Worm (Caenorhabditis elegans) whole organism, young adult: ENCODE measurements around the gene C25H3.17.
A peak's percentile ranks its signal among the peaks of the same experiment; 100 is the strongest.

Source experiments
- B0261.1 ChIP-seq: sonication (generic microtip); optimal IDR thresholded peaks from 2 replicates; lab custom pipeline; 2016; ENCODE audit warnings: mild to moderate bottlenecking, missing genetic modification characterization, moderate library complexity, missing compliant biosample characterization
- B0336.3 ChIP-seq: fragments of 200-800 bp; sonication (Bioruptor generic); IDR thresholded peaks from 2 replicates; pipeline ENCODE4 v1.3.6; 2022; ENCODE audit warnings: missing genetic modification characterization, missing compliant biosample characterization
- C17E4.6 ChIP-seq: fragments of 200-800 bp; sonication (Bioruptor generic); IDR thresholded peaks from 2 replicates; pipeline ENCODE4 v1.3.6; 2022; ENCODE audit warnings: missing genetic modification reagents, missing genetic modification characterization, missing compliant biosample characterization
- D2030.7 ChIP-seq: fragments of 200-800 bp; sonication (Bioruptor generic); IDR thresholded peaks from 2 replicates; pipeline ENCODE4 v1.3.6; 2022; ENCODE audit warnings: missing genetic modification reagents, missing genetic modification characterization, missing compliant biosample characterization
- F10E7.11 ChIP-seq: sonication (generic microtip); optimal IDR thresholded peaks from 2 replicates; lab custom pipeline; 2017; ENCODE audit warnings: mild to moderate bottlenecking, missing genetic modification characterization, moderate library complexity, missing compliant biosample characterization
- F33H1.4 ChIP-seq: fragments of 200-800 bp; sonication (Bioruptor generic); IDR thresholded peaks from 2 replicates; pipeline ENCODE4 v1.3.6; 2022; ENCODE audit warnings: missing genetic modification reagents, missing genetic modification characterization, missing compliant biosample characterization
- F37B4.10 ChIP-seq: fragments of 200-800 bp; sonication (Bioruptor generic); IDR thresholded peaks from 2 replicates; pipeline ENCODE4 v1.3.6; 2022; ENCODE audit warnings: missing genetic modification characterization, missing compliant biosample characterization
- F55B11.4 ChIP-seq: sonication (generic microtip); optimal IDR thresholded peaks from 2 replicates; lab custom pipeline; 2016; ENCODE audit warnings: missing compliant biosample characterization, missing genetic modification characterization, borderline replicate concordance; ENCODE audit not compliant: insufficient read depth
- K11D2.4 ChIP-seq: fragments of 200-800 bp; sonication (Bioruptor generic); IDR thresholded peaks from 2 replicates; pipeline ENCODE4 v1.3.6; 2022; ENCODE audit warnings: missing genetic modification reagents, missing genetic modification characterization, missing compliant biosample characterization
- T07F8.4 ChIP-seq: sonication (generic microtip); optimal IDR thresholded peaks from 2 replicates; lab custom pipeline; 2016; ENCODE audit warnings: mild to moderate bottlenecking, missing genetic modification characterization, moderate library complexity, missing compliant biosample characterization
- T26A5.8 ChIP-seq: sonication (generic microtip); optimal IDR thresholded peaks from 2 replicates; lab custom pipeline; 2016; ENCODE audit warnings: missing genetic modification characterization, missing compliant biosample characterization
- Y95B8A.8 ChIP-seq: fragments of 200-800 bp; sonication (Bioruptor generic); IDR thresholded peaks from 2 replicates; pipeline ENCODE4 v1.3.6; 2022; ENCODE audit warnings: missing genetic modification reagents, missing genetic modification characterization, missing compliant biosample characterization
- ama-1 ChIP-seq, 3 experiments: fragments of 150-350 bp in 1 of 3; sonication (generic microtip) in 2 of 3; optimal IDR thresholded peaks; 2 replicates each; lab custom pipeline; 2014 to 2018; ENCODE audit warnings: missing biosample characterization in 2 of 3, missing genetic modification characterization in 2 of 3, missing genetic modification reagents in 2 of 3
- aptf-2 ChIP-seq: fragments of 200-800 bp; sonication (Bioruptor generic); conservative IDR thresholded peaks from 2 replicates; pipeline ENCODE4 v1.3.6; 2022; ENCODE audit warnings: missing genetic modification reagents, missing genetic modification characterization, missing compliant biosample characterization
- aptf-3 ChIP-seq: fragments of 200-800 bp; sonication (Bioruptor generic); IDR thresholded peaks from 2 replicates; pipeline ENCODE4 v1.3.6; 2022; ENCODE audit warnings: missing genetic modification characterization, missing compliant biosample characterization
- ccch-3 ChIP-seq: fragments of 200-800 bp; sonication (Bioruptor generic); optimal IDR thresholded peaks from 2 replicates; lab custom pipeline; 2018; ENCODE audit warnings: mild to moderate bottlenecking, missing genetic modification characterization, missing compliant biosample characterization
- ceh-40 ChIP-seq: fragments of 200-800 bp; sonication (Bioruptor generic); IDR thresholded peaks from 2 replicates; pipeline ENCODE4 v1.3.6; 2022; ENCODE audit warnings: missing genetic modification characterization, missing compliant biosample characterization
- die-1 ChIP-seq: sonication (generic microtip); optimal IDR thresholded peaks from 2 replicates; lab custom pipeline; 2016; ENCODE audit warnings: missing genotype, mild to moderate bottlenecking, missing genetic modification characterization, missing compliant biosample characterization
- dpff-1 ChIP-seq: sonication (generic microtip); optimal IDR thresholded peaks from 2 replicates; lab custom pipeline; 2017; ENCODE audit warnings: mild to moderate bottlenecking, missing genetic modification characterization, missing compliant biosample characterization
- efl-1 ChIP-seq: fragments of 150-350 bp; optimal IDR thresholded peaks from 2 replicates; lab custom pipeline; 2014; ENCODE audit warnings: missing biosample characterization, missing genetic modification reagents, missing genetic modification characterization
- egl-44 ChIP-seq: fragments of 200-800 bp; sonication (Bioruptor generic); IDR thresholded peaks from 2 replicates; pipeline ENCODE4 v1.3.6; 2022; ENCODE audit warnings: missing genetic modification reagents, missing genetic modification characterization, missing compliant biosample characterization
- egrh-3 ChIP-seq: fragments of 200-800 bp; sonication (Bioruptor generic); IDR thresholded peaks from 2 replicates; pipeline ENCODE4 v1.3.6; 2022; ENCODE audit warnings: missing genetic modification reagents, missing genetic modification characterization, missing compliant biosample characterization
- ets-4 ChIP-seq: fragments of 200-800 bp; sonication (Bioruptor generic); optimal IDR thresholded peaks from 2 replicates; lab custom pipeline; 2018; ENCODE audit warnings: mild to moderate bottlenecking, missing genetic modification characterization, missing compliant biosample characterization
- gei-17 ChIP-seq: fragments of 200-800 bp; sonication (Bioruptor generic); optimal IDR thresholded peaks from 2 replicates; lab custom pipeline; 2018; ENCODE audit warnings: mild to moderate bottlenecking, missing genetic modification characterization, missing compliant biosample characterization
- hmg-1.2 ChIP-seq: fragments of 200-800 bp; sonication (Bioruptor generic); IDR thresholded peaks from 2 replicates; pipeline ENCODE4 v1.3.6; 2022; ENCODE audit warnings: missing genetic modification reagents, missing genetic modification characterization, missing compliant biosample characterization
- hrde-1 ChIP-seq: sonication (generic microtip); optimal IDR thresholded peaks from 2 replicates; lab custom pipeline; 2016; ENCODE audit warnings: missing genetic modification characterization, mild to moderate bottlenecking, missing compliant biosample characterization, moderate library complexity, missing genotype, missing genetic modification reagents, borderline replicate concordance
- let-526 ChIP-seq: fragments of 200-800 bp; sonication (Bioruptor generic); IDR thresholded peaks from 2 replicates; pipeline ENCODE4 v1.3.6; 2022; ENCODE audit warnings: missing genetic modification reagents, missing genetic modification characterization, missing compliant biosample characterization
- lin-35 ChIP-seq, 3 experiments: fragments of 150-350 bp in 2 of 3; sonication (generic microtip) in 1 of 3; optimal IDR thresholded peaks; 2 replicates each; lab custom pipeline; 2014 to 2018; ENCODE audit warnings: missing biosample characterization in 3 of 3, missing genetic modification characterization in 3 of 3, missing genetic modification reagents in 3 of 3
- lin-54 ChIP-seq: fragments of 200-800 bp; sonication (Bioruptor generic); optimal IDR thresholded peaks from 2 replicates; lab custom pipeline; 2018; ENCODE audit warnings: mild to moderate bottlenecking, missing genetic modification characterization, missing compliant biosample characterization
- madf-10 ChIP-seq: sonication (generic microtip); optimal IDR thresholded peaks from 2 replicates; lab custom pipeline; 2016; ENCODE audit warnings: mild to moderate bottlenecking, missing genetic modification characterization, missing compliant biosample characterization
- mcd-1 ChIP-seq: fragments of 200-800 bp; sonication (Bioruptor generic); IDR thresholded peaks from 2 replicates; pipeline ENCODE4 v1.3.6; 2022; ENCODE audit warnings: missing genetic modification reagents, missing genetic modification characterization, missing compliant biosample characterization
- mes-4 ChIP-seq: sonication (generic microtip); optimal IDR thresholded peaks from 2 replicates; lab custom pipeline; 2016; ENCODE audit warnings: missing genotype, missing genetic modification characterization, missing compliant biosample characterization
- mxl-1 ChIP-seq: sonication (generic microtip); optimal IDR thresholded peaks from 2 replicates; lab custom pipeline; 2016; ENCODE audit warnings: missing genetic modification characterization, missing compliant biosample characterization
- nfya-2 ChIP-seq: fragments of 200-800 bp; sonication (Bioruptor generic); IDR thresholded peaks from 2 replicates; pipeline ENCODE4 v1.3.6; 2022; ENCODE audit warnings: missing genetic modification reagents, missing genetic modification characterization, missing compliant biosample characterization
- nhr-179 ChIP-seq: sonication (generic microtip); optimal IDR thresholded peaks from 2 replicates; lab custom pipeline; 2016; ENCODE audit warnings: mild to moderate bottlenecking, missing genetic modification characterization, missing compliant biosample characterization
- pbrm-1 ChIP-seq: fragments of 200-800 bp; sonication (Bioruptor generic); IDR thresholded peaks from 2 replicates; pipeline ENCODE4 v1.3.6; 2022; ENCODE audit warnings: missing genetic modification reagents, missing genetic modification characterization, missing compliant biosample characterization
- pha-4 ChIP-seq: fragments of 150-350 bp; sonication (generic microtip); optimal IDR thresholded peaks from 2 replicates; lab custom pipeline; 2014; ENCODE audit warnings: missing biosample characterization, missing genetic modification reagents, missing genetic modification characterization
- repo-1 ChIP-seq: sonication (generic microtip); optimal IDR thresholded peaks from 2 replicates; lab custom pipeline; 2017; ENCODE audit warnings: mild to moderate bottlenecking, missing genetic modification characterization, missing compliant biosample characterization
- rpc-1 ChIP-seq, 2 experiments: fragments of 150-350 bp in 1 of 2; sonication (generic microtip) in 1 of 2; optimal IDR thresholded peaks; 2 replicates each; lab custom pipeline; 2014 to 2018; ENCODE audit warnings: missing biosample characterization in 1 of 2, missing genetic modification characterization in 1 of 2, missing genetic modification reagents in 1 of 2, missing genotype in 1 of 2
- sea-2 ChIP-seq: fragments of 200-800 bp; sonication (Bioruptor generic); IDR thresholded peaks from 2 replicates; pipeline ENCODE4 v1.3.6; 2022; ENCODE audit warnings: missing genetic modification characterization, missing compliant biosample characterization
- snpc-3.4 ChIP-seq: sonication (generic microtip); optimal IDR thresholded peaks from 2 replicates; lab custom pipeline; 2017; ENCODE audit warnings: missing genetic modification characterization, mild to moderate bottlenecking, missing compliant biosample characterization, antibody characterized with exemption, moderate library complexity, missing genotype, missing genetic modification reagents
- snpc-4 ChIP-seq, 5 experiments: fragments of 150-350 bp in 1 of 5; sonication (generic microtip) in 4 of 5; optimal IDR thresholded peaks; 2 replicates each; lab custom pipeline; 2014 to 2018; ENCODE audit warnings: missing genetic modification characterization in 5 of 5, missing biosample characterization in 3 of 5, antibody characterized with exemption in 2 of 5, mild to moderate bottlenecking in 2 of 5, missing compliant biosample characterization in 2 of 5, missing genotype in 2 of 5, moderate library complexity in 2 of 5, missing genetic modification reagents in 1 of 5
- tbp1 ChIP-seq: fragments of 200-800 bp; sonication (Bioruptor generic); optimal IDR thresholded peaks from 2 replicates; lab custom pipeline; 2018; ENCODE audit warnings: mild to moderate bottlenecking, missing genetic modification characterization, missing compliant biosample characterization
- unc-130 ChIP-seq: sonication (generic microtip); optimal IDR thresholded peaks from 2 replicates; lab custom pipeline; 2016; ENCODE audit warnings: missing genetic modification reagents, missing genetic modification characterization, missing compliant biosample characterization
- xnd-1 ChIP-seq: sonication (generic microtip); optimal IDR thresholded peaks from 2 replicates; lab custom pipeline; 2016; ENCODE audit warnings: missing genotype, missing genetic modification reagents, missing genetic modification characterization, missing compliant biosample characterization
- ztf-26 ChIP-seq: sonication (generic microtip); optimal IDR thresholded peaks from 2 replicates; lab custom pipeline; 2017; ENCODE audit warnings: missing genetic modification characterization, missing compliant biosample characterization
- ztf-28 ChIP-seq: fragments of 200-800 bp; sonication (Bioruptor generic); IDR thresholded peaks from 2 replicates; pipeline ENCODE4 v1.3.6; 2022; ENCODE audit warnings: missing genetic modification reagents, missing genetic modification characterization, missing compliant biosample characterization
- ztf-3 ChIP-seq: fragments of 200-800 bp; sonication (Bioruptor generic); optimal IDR thresholded peaks from 2 replicates; lab custom pipeline; 2018; ENCODE audit warnings: mild to moderate bottlenecking, missing genetic modification characterization, missing compliant biosample characterization

C25H3.17 gene

DNA sequence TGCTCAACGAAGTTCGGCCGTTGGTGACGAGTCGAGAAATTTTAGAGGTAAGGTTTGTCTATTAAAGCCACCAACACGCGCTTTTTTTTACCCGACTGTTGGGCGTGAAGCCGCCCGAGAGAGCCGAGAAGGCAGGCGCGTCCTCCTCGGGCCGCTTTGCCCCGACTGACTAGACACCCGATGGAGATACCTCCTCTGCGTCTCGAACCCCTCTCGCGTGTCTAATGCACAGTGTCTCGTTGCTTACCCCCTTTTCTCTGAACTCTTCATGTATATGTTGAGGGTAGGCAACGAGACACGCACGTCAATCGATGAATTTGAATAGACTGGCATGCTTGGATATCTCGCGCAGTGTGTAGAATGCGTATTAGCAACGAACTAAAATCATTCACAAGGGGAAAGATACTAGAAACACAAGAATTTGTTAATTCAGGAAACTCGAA, 7.7 kb downstream of the C25H3.17 start (continued):
- peak; percentile 77 for TF ChIP-seq die-1 (tag; lab: Kevin White, UChicago)
- peak; percentile 51 for TF ChIP-seq snpc-4 (GFP tag; optimal IDR thresholded peaks at IDR 0.05; lab: Kevin White, UChicago)
- peak in 2 of 4 experiments; percentile 82 to 84 for TF ChIP-seq snpc-4 (tag; optimal IDR thresholded peaks at IDR 0.05; lab: Kevin White, UChicago)
- peak; percentile 97 for TF ChIP-seq let-526 (GFP tag; lab: Robert Waterston, UW)
- TF ChIP-seq mxl-1 (tag; lab: Kevin White, UChicago): peak; percentile 67
- peak; percentile 85 for TF ChIP-seq madf-10
- no peak for TF ChIP-seq rpc-1 (optimal IDR thresholded peaks at IDR 0.05; lab: Kevin White, UChicago)
- TF ChIP-seq rpc-1 (tag; optimal IDR thresholded peaks at IDR 0.05; lab: Kevin White, UChicago): no peak
- peak; percentile 93 for TF ChIP-seq ztf-28
- TF ChIP-seq egl-44 (GFP tag; lab: Robert Waterston, UW): peak; percentile 90; the same call in 1 of the 2 replicates
- no peak for TF ChIP-seq T07F8.4 (tag; lab: Kevin White, UChicago)
- peak; percentile 69 for TF ChIP-seq ets-4
- peak; percentile 71 for TF ChIP-seq tbp1
- TF ChIP-seq T26A5.8 (tag; lab: Kevin White, UChicago): peak; percentile 98
- peak; percentile 55 for TF ChIP-seq B0261.1 (tag; lab: Kevin White, UChicago)
- TF ChIP-seq hrde-1 (tag; lab: Kevin White, UChicago): peak; percentile 94
- TF ChIP-seq efl-1 (GFP tag; lab: Kevin White, UChicago): no peak
- TF ChIP-seq aptf-3: peak; percentile 99
- peak; percentile 50 for TF ChIP-seq xnd-1
- TF ChIP-seq B0336.3 (GFP tag; lab: Robert Waterston, UW): peak; percentile 98
- TF ChIP-seq dpff-1 (tag; lab: Kevin White, UChicago): peak; percentile 99
- peak; percentile 94 for TF ChIP-seq ceh-40 (GFP tag; lab: Robert Waterston, UW)
- TF ChIP-seq ztf-26: peak; percentile 96
- TF ChIP-seq pha-4 (tag; lab: Kevin White, UChicago): no peak
- peak; percentile 36 for TF ChIP-seq mes-4 (tag; lab: Kevin White, UChicago)
- TF ChIP-seq F37B4.10 (GFP tag; lab: Robert Waterston, UW): peak; percentile 92; the same call in 1 of the 2 replicates
- TF ChIP-seq F10E7.11 (tag; lab: Kevin White, UChicago): peak; percentile 100
- no peak for TF ChIP-seq F55B11.4 (tag; lab: Kevin White, UChicago)
- TF ChIP-seq pbrm-1: peak; percentile 96
- TF ChIP-seq F33H1.4: no peak; the same call in 1 of the 2 replicates
- peak; percentile 96 for TF ChIP-seq sea-2 (GFP tag; lab: Robert Waterston, UW)
- TF ChIP-seq nhr-179 (tag; lab: Kevin White, UChicago): peak; percentile 12
- TF ChIP-seq lin-54 (GFP tag; lab: Kevin White, UChicago): peak; percentile 83
- peak; percentile 94 for TF ChIP-seq K11D2.4
- peak; percentile 64 for TF ChIP-seq D2030.7
- TF ChIP-seq mcd-1: peak; percentile 91
- peak; percentile 91 for TF ChIP-seq gei-17 (GFP tag; lab: Kevin White, UChicago)
- TF ChIP-seq lin-35 (GFP tag; optimal IDR thresholded peaks at IDR 0.05; lab: Kevin White, UChicago): peak in 2 of 3 experiments; percentile 57 to 69
- peak; percentile 96 for TF ChIP-seq Y95B8A.8 (GFP tag; lab: Robert Waterston, UW)
- peak; percentile 100 for TF ChIP-seq ama-1 (optimal IDR thresholded peaks at IDR 0.05; lab: Kevin White, UChicago)
- peak; percentile 89 to 94 for TF ChIP-seq ama-1 (GFP tag; optimal IDR thresholded peaks at IDR 0.05; lab: Kevin White, UChicago)
- TF ChIP-seq snpc-3.4: no peak
- TF ChIP-seq ccch-3 (GFP tag; lab: Kevin White, UChicago): no peak
- peak; percentile 97 for TF ChIP-seq repo-1
- peak; percentile 65 for TF ChIP-seq unc-130 (GFP tag; lab: Kevin White, UChicago)
- TF ChIP-seq C17E4.6 (GFP tag; lab: Robert Waterston, UW): peak; percentile 95
- TF ChIP-seq aptf-2 (GFP tag; lab: Robert Waterston, UW): peak; percentile 86
- TF ChIP-seq egrh-3: peak; percentile 91
- TF ChIP-seq ztf-3: peak; percentile 94
- peak; percentile 99 for TF ChIP-seq nfya-2
- peak; percentile 93 for TF ChIP-seq hmg-1.2 (GFP tag; lab: Robert Waterston, UW)
